Fruit fly (Drosophila melanogaster) whole organism, prepupa: ENCODE data around the gene Cchl.

ENCODE experiments used
- CG34406 ChIP-seq: fragments of 200-800 bp; sonication (Bioruptor generic); optimal IDR thresholded peaks from 3 replicates; lab custom pipeline; 2016; ENCODE audit warnings: missing biosample characterization, missing genetic modification characterization
- CG6854 ChIP-seq: fragments of 200-800 bp; sonication (Bioruptor generic); optimal IDR thresholded peaks from 2 replicates; lab custom pipeline; 2017; ENCODE audit warnings: missing biosample characterization, mild to moderate bottlenecking, missing genetic modification characterization
- CG7368 ChIP-seq: fragments of 200-800 bp; sonication (Bioruptor generic); optimal IDR thresholded peaks from 3 replicates; lab custom pipeline; 2016; ENCODE audit warnings: missing biosample characterization, missing genetic modification characterization
- Sox15 ChIP-seq: fragments of 200-800 bp; sonication (Bioruptor generic); optimal IDR thresholded peaks from 3 replicates; lab custom pipeline; 2016; ENCODE audit warnings: missing biosample characterization, missing genetic modification characterization
- eg ChIP-seq: fragments of 200-800 bp; sonication (Bioruptor generic); IDR thresholded peaks from 3 replicates; pipeline ENCODE4 v1.3.6; 2022; ENCODE audit warnings: missing biosample characterization, missing genetic modification characterization
- ss ChIP-seq, 2 experiments: fragments of 200-800 bp; sonication (Bioruptor generic); optimal IDR thresholded peaks; 2 replicates in 1 of 2; 3 replicates in 1 of 2; lab custom pipeline; 2017 to 2018; ENCODE audit warnings: mild to moderate bottlenecking in 2 of 2, missing biosample characterization in 2 of 2, missing genetic modification characterization in 2 of 2, moderate library complexity in 1 of 2

dm6 chr3R:22027743-22028099 is 441 bp upstream of the Cchl start:
- no peak for TF ChIP-seq CG7368 (GFP tag; lab: Kevin White, UChicago)
- TF ChIP-seq ss (GFP tag; optimal IDR thresholded peaks at IDR 0.05; lab: Kevin White, UChicago) = no peak
- no peak for TF ChIP-seq eg (GFP tag; lab: Robert Waterston, UW)
- TF ChIP-seq CG34406 (GFP tag; lab: Kevin White, UChicago) = no peak
- TF ChIP-seq CG6854 = no peak
- no peak for TF ChIP-seq Sox15 (GFP tag; lab: Kevin White, UChicago)
